Fruit fly (Drosophila melanogaster) whole organism, wandering third instar larva: ENCODE results near the gene Osi23.

Experiments
- Abd-B ChIP-seq: fragments of >200 bp; optimal IDR thresholded peaks from 2 replicates; lab custom pipeline; 2017; ENCODE audit warnings: missing biosample characterization, missing genetic modification characterization
- CG32264 ChIP-seq: fragments of 200-800 bp; sonication (Bioruptor generic); optimal IDR thresholded peaks from 2 replicates; lab custom pipeline; 2016; ENCODE audit warnings: missing biosample characterization, missing genetic modification characterization
- CG9705 ChIP-seq: fragments of 200-800 bp; sonication (Bioruptor generic); optimal IDR thresholded peaks from 2 replicates; lab custom pipeline; 2018; ENCODE audit warnings: missing biosample characterization, mild to moderate bottlenecking, missing genetic modification characterization
- CrebA ChIP-seq: fragments of 200-800 bp; sonication (Bioruptor generic); optimal IDR thresholded peaks from 2 replicates; lab custom pipeline; 2016; ENCODE audit warnings: missing biosample characterization, mild to moderate bottlenecking, missing genetic modification characterization, borderline replicate concordance
- Dfd ChIP-seq: fragments of >200 bp; optimal IDR thresholded peaks from 2 replicates; lab custom pipeline; 2017; ENCODE audit warnings: missing biosample characterization, missing genetic modification characterization
- Dif ChIP-seq: fragments of 200-275, 200-300 bp; sonication (Bioruptor generic); optimal IDR thresholded peaks from 2 replicates; lab custom pipeline; 2018; ENCODE audit warnings: missing biosample characterization, missing genetic modification characterization; ENCODE audit not compliant: partially characterized antibody
- GATAd ChIP-seq: sonication (Bioruptor generic); optimal IDR thresholded peaks from 2 replicates; lab custom pipeline; 2016; ENCODE audit warnings: missing biosample characterization, missing genetic modification characterization
- HLH106 ChIP-seq: fragments of 200-800 bp; optimal IDR thresholded peaks from 3 replicates; lab custom pipeline; 2019; ENCODE audit warnings: missing biosample characterization, mild to moderate bottlenecking, missing genetic modification characterization, moderate library complexity
- Hnf4 ChIP-seq: fragments of 200-800 bp; sonication (Bioruptor generic); optimal IDR thresholded peaks from 2 replicates; lab custom pipeline; 2016; ENCODE audit warnings: missing biosample characterization, mild to moderate bottlenecking, missing genetic modification characterization
- Hr78 ChIP-seq: fragments of >200 bp; optimal IDR thresholded peaks from 2 replicates; lab custom pipeline; 2017; ENCODE audit warnings: missing biosample characterization, missing genetic modification characterization
- Hr83 ChIP-seq: fragments of 200-300 bp; sonication (Bioruptor generic); optimal IDR thresholded peaks from 2 replicates; lab custom pipeline; 2016; ENCODE audit warnings: missing biosample characterization, mild to moderate bottlenecking, missing genetic modification characterization, moderate library complexity; ENCODE audit not compliant: poor library complexity, severe bottlenecking
- Jra ChIP-seq: sonication (Bioruptor generic); optimal IDR thresholded peaks from 2 replicates; lab custom pipeline; 2016; ENCODE audit warnings: missing biosample characterization, missing genetic modification characterization
- Mio ChIP-seq: sonication (Bioruptor generic); optimal IDR thresholded peaks from 2 replicates; lab custom pipeline; 2016; ENCODE audit warnings: missing biosample characterization, missing genetic modification characterization
- Myc ChIP-seq: fragments of >200 bp; optimal IDR thresholded peaks from 2 replicates; lab custom pipeline; 2017
- N ChIP-seq: fragments of >200 bp; optimal IDR thresholded peaks from 2 replicates; lab custom pipeline; 2018; ENCODE audit warnings: missing biosample characterization, missing external identifiers, missing genetic modification characterization
- OdsH ChIP-seq: fragments of 200-800 bp; sonication (Bioruptor generic); optimal IDR thresholded peaks from 2 replicates; lab custom pipeline; 2016; ENCODE audit warnings: missing biosample characterization, mild to moderate bottlenecking, missing genetic modification characterization
- Rel ChIP-seq, 2 experiments: fragments of 200-800 bp; sonication (Bioruptor generic) in 1 of 2; optimal IDR thresholded peaks; 2 replicates in 1 of 2; 3 replicates in 1 of 2; lab custom pipeline; 2016 to 2019; ENCODE audit warnings: mild to moderate bottlenecking in 2 of 2, missing biosample characterization in 2 of 2, missing genetic modification characterization in 2 of 2, moderate library complexity in 1 of 2
- Sp1 ChIP-seq: fragments of 200-800 bp; sonication (Bioruptor generic); optimal IDR thresholded peaks from 3 replicates; lab custom pipeline; 2019; ENCODE audit warnings: missing biosample characterization, mild to moderate bottlenecking, missing genetic modification characterization, moderate library complexity
- Vsx2 ChIP-seq: fragments of 200-300, 225-300 bp; sonication (Bioruptor generic); optimal IDR thresholded peaks from 2 replicates; lab custom pipeline; 2018; ENCODE audit warnings: missing biosample characterization, missing genetic modification characterization; ENCODE audit not compliant: partially characterized antibody
- br ChIP-seq: fragments of 200-800 bp; sonication (Bioruptor generic); optimal IDR thresholded peaks from 2 replicates; lab custom pipeline; 2016; ENCODE audit warnings: missing biosample characterization, missing genetic modification characterization
- brk ChIP-seq: fragments of 200-800 bp; sonication (Bioruptor generic); optimal IDR thresholded peaks from 2 replicates; lab custom pipeline; 2016; ENCODE audit warnings: missing biosample characterization, mild to moderate bottlenecking, missing genetic modification characterization
- dl ChIP-seq, 2 experiments: fragments of 175-275, 200-275 bp in 1 of 2; fragments of 200-275 bp in 1 of 2; sonication (Bioruptor generic); optimal IDR thresholded peaks; lab custom pipeline; 2018; ENCODE audit warnings: mild to moderate bottlenecking in 2 of 2, missing biosample characterization in 2 of 2, missing genetic modification characterization in 2 of 2, moderate library complexity in 2 of 2; ENCODE audit not compliant: partially characterized antibody in 2 of 2, insufficient read depth in 1 of 2
- dmrt93B ChIP-seq: fragments of 200-800 bp; sonication (Bioruptor generic); optimal IDR thresholded peaks from 2 replicates; lab custom pipeline; 2018; ENCODE audit warnings: missing biosample characterization, mild to moderate bottlenecking, missing genetic modification characterization
- dsf ChIP-seq: sonication (Bioruptor generic); optimal IDR thresholded peaks from 2 replicates; lab custom pipeline; 2016; ENCODE audit warnings: missing biosample characterization, missing genetic modification characterization, borderline replicate concordance
- ey ChIP-seq: fragments of 200-800 bp; sonication (Bioruptor generic); optimal IDR thresholded peaks from 2 replicates; lab custom pipeline; 2016; ENCODE audit warnings: missing biosample characterization, missing genetic modification characterization
- foxo ChIP-seq, 2 experiments: fragments of 200-800 bp; sonication (Bioruptor generic); optimal IDR thresholded peaks; 2 replicates in 1 of 2; 3 replicates in 1 of 2; lab custom pipeline; 2016 to 2017; ENCODE audit warnings: missing biosample characterization in 2 of 2, missing genetic modification characterization in 2 of 2
- fru ChIP-seq: fragments of 200-800 bp; sonication (Bioruptor generic); optimal IDR thresholded peaks from 3 replicates; lab custom pipeline; 2016; ENCODE audit warnings: missing biosample characterization, mild to moderate bottlenecking, missing genetic modification characterization
- h ChIP-seq: fragments of 200-800 bp; sonication (Bioruptor generic); optimal IDR thresholded peaks from 3 replicates; lab custom pipeline; 2016; ENCODE audit warnings: missing biosample characterization, mild to moderate bottlenecking, missing genetic modification characterization
- jim ChIP-seq: fragments of 175-275, 200-325 bp; sonication (Bioruptor generic); optimal IDR thresholded peaks from 2 replicates; lab custom pipeline; 2016; ENCODE audit warnings: missing biosample characterization, mild to moderate bottlenecking, missing genetic modification characterization
- lola ChIP-seq: fragments of >200 bp; optimal IDR thresholded peaks from 2 replicates; lab custom pipeline; 2017; ENCODE audit warnings: missing biosample characterization, missing genetic modification characterization
- pan ChIP-seq: fragments of >200 bp; optimal IDR thresholded peaks from 2 replicates; lab custom pipeline; 2017
- psq ChIP-seq: fragments of 200-800 bp; sonication (Bioruptor generic); optimal IDR thresholded peaks from 3 replicates; lab custom pipeline; 2017; ENCODE audit warnings: missing biosample characterization, mild to moderate bottlenecking, missing genetic modification characterization, moderate library complexity
- rgr ChIP-seq: fragments of 200-800 bp; sonication (Bioruptor generic); optimal IDR thresholded peaks from 3 replicates; lab custom pipeline; 2016; ENCODE audit warnings: missing biosample characterization, mild to moderate bottlenecking, missing genetic modification characterization
- sage ChIP-seq: fragments of 200-800 bp; sonication (Bioruptor generic); optimal IDR thresholded peaks from 2 replicates; lab custom pipeline; 2016; ENCODE audit warnings: missing biosample characterization, mild to moderate bottlenecking, missing genetic modification characterization
- sv ChIP-seq: fragments of 200-800 bp; sonication (Bioruptor generic); optimal IDR thresholded peaks from 3 replicates; lab custom pipeline; 2016; ENCODE audit warnings: missing biosample characterization, missing genetic modification characterization
- tai ChIP-seq: sonication (Bioruptor generic); optimal IDR thresholded peaks from 2 replicates; lab custom pipeline; 2016; ENCODE audit warnings: missing biosample characterization, missing genetic modification characterization
- usp ChIP-seq: fragments of >200 bp; optimal IDR thresholded peaks from 2 replicates; lab custom pipeline; 2017; ENCODE audit warnings: missing biosample characterization, missing genetic modification characterization
- woc ChIP-seq: sonication (Bioruptor generic); optimal IDR thresholded peaks from 2 replicates; lab custom pipeline; 2016; ENCODE audit warnings: missing biosample characterization, mild to moderate bottlenecking, missing genetic modification characterization

The Osi23 gene

dm6 chr3R:30413795-30414194, 31.1 kb downstream of the Osi23 start:
- no peak for TF ChIP-seq Abd-B (GFP tag; lab: Kevin White, UChicago)
- TF ChIP-seq usp, result no peak
- TF ChIP-seq Mio (GFP tag; lab: Kevin White, UChicago), result no peak
- no peak for TF ChIP-seq Jra (GFP tag; lab: Kevin White, UChicago)
- TF ChIP-seq woc (GFP tag; lab: Kevin White, UChicago), result peak; percentile 9
- TF ChIP-seq h (GFP tag; lab: Kevin White, UChicago), result peak; percentile 56
- TF ChIP-seq Hr78 (GFP tag; lab: Kevin White, UChicago), result no peak
- no peak for TF ChIP-seq CG32264 (GFP tag; lab: Kevin White, UChicago)
- TF ChIP-seq pan (lab: Kevin White, UChicago), result no peak
- TF ChIP-seq Hr83 (GFP tag; lab: Kevin White, UChicago), result no peak
- no peak for TF ChIP-seq CG9705
- peak; percentile 9 for TF ChIP-seq Hnf4 (GFP tag; lab: Kevin White, UChicago)
- no peak for TF ChIP-seq brk
- TF ChIP-seq Vsx2 (GFP tag; lab: Kevin White, UChicago), result no peak
- TF ChIP-seq rgr (GFP tag; lab: Kevin White, UChicago), result peak; percentile 60
- TF ChIP-seq Dfd (GFP tag; lab: Kevin White, UChicago), result no peak
- no peak for TF ChIP-seq lola
- no peak for TF ChIP-seq tai
- TF ChIP-seq Rel (GFP tag; optimal IDR thresholded peaks at IDR 0.05; lab: Kevin White, UChicago), result no peak
- no peak for TF ChIP-seq Rel (tag; optimal IDR thresholded peaks at IDR 0.05; lab: Kevin White, UChicago)
- peak; percentile 0 for TF ChIP-seq dmrt93B
- no peak for TF ChIP-seq dl (GFP tag; optimal IDR thresholded peaks at IDR 0.05; lab: Kevin White, UChicago; ENCODE audit: insufficient read depth in 1 of 2, partially characterized antibody in 2 of 2)
- peak in 1 of 2 experiments; percentile 70 for TF ChIP-seq foxo (GFP tag; optimal IDR thresholded peaks at IDR 0.05; lab: Kevin White, UChicago)
- TF ChIP-seq Sp1 (GFP tag; lab: Kevin White, UChicago), result peak; percentile 6
- peak; percentile 27 for TF ChIP-seq HLH106 (tag; lab: Kevin White, UChicago)
- no peak for TF ChIP-seq Myc (lab: Kevin White, UChicago)
- no peak for TF ChIP-seq CrebA (GFP tag; lab: Kevin White, UChicago)
- TF ChIP-seq fru (GFP tag; lab: Kevin White, UChicago), result peak; percentile 44
- no peak for TF ChIP-seq sage (GFP tag; lab: Kevin White, UChicago)
- TF ChIP-seq ey (GFP tag; lab: Kevin White, UChicago), result peak; percentile 46
- TF ChIP-seq N (GFP tag; lab: Kevin White, UChicago), result no peak
- TF ChIP-seq GATAd (GFP tag; lab: Kevin White, UChicago), result no peak
- no peak for TF ChIP-seq psq (GFP tag; lab: Kevin White, UChicago)
- peak; percentile 57 for TF ChIP-seq br (GFP tag; lab: Kevin White, UChicago)
- TF ChIP-seq OdsH (GFP tag; lab: Kevin White, UChicago), result peak; percentile 55
- TF ChIP-seq sv (GFP tag; lab: Kevin White, UChicago), result no peak
- TF ChIP-seq dsf (GFP tag; lab: Kevin White, UChicago), result no peak
- no peak for TF ChIP-seq jim
- TF ChIP-seq Dif (GFP tag; lab: Kevin White, UChicago), result no peak

- TF ChIP-seq sage (GFP tag; lab: Kevin White, UChicago), result no peak
- no peak for TF ChIP-seq Rel (GFP tag; optimal IDR thresholded peaks at IDR 0.05; lab: Kevin White, UChicago)
- TF ChIP-seq Rel (tag; optimal IDR thresholded peaks at IDR 0.05; lab: Kevin White, UChicago), result peak; percentile 94
- no peak for TF ChIP-seq brk
Measured at dm6 chr3R:30406482-30406881, 38.4 kb downstream of the Osi23 start.
